Worm (Caenorhabditis elegans) whole organism, young adult: ENCODE data around the gene cex-2.

ENCODE experiments used
- B0261.1 ChIP-seq: sonication (generic microtip); optimal IDR thresholded peaks from 2 replicates; lab custom pipeline; 2016; ENCODE audit warnings: mild to moderate bottlenecking, missing genetic modification characterization, moderate library complexity, missing compliant biosample characterization
- F33H1.4 ChIP-seq: fragments of 200-800 bp; sonication (Bioruptor generic); IDR thresholded peaks from 2 replicates; pipeline ENCODE4 v1.3.6; 2022; ENCODE audit warnings: missing genetic modification reagents, missing genetic modification characterization, missing compliant biosample characterization
- F39B2.1 ChIP-seq: fragments of 200-800 bp; sonication (Bioruptor generic); IDR thresholded peaks from 2 replicates; pipeline ENCODE4 v1.3.6; 2022; ENCODE audit warnings: missing genetic modification reagents, missing genetic modification characterization, missing compliant biosample characterization
- F49E8.2 ChIP-seq: sonication (generic microtip); optimal IDR thresholded peaks from 3 replicates; lab custom pipeline; 2017; ENCODE audit warnings: missing genetic modification characterization, mild to moderate bottlenecking, missing compliant biosample characterization, antibody characterized with exemption, moderate library complexity; ENCODE audit not compliant: insufficient read depth
- F52B5.7 ChIP-seq: sonication (generic microtip); optimal IDR thresholded peaks from 2 replicates; lab custom pipeline; 2016; ENCODE audit warnings: mild to moderate bottlenecking, missing genetic modification characterization, missing compliant biosample characterization
- F57A8.1 ChIP-seq: fragments of 200-800 bp; sonication (Bioruptor generic); optimal IDR thresholded peaks from 2 replicates; lab custom pipeline; 2018; ENCODE audit warnings: mild to moderate bottlenecking, missing genetic modification characterization, moderate library complexity, missing compliant biosample characterization
- T07F8.4 ChIP-seq: sonication (generic microtip); optimal IDR thresholded peaks from 2 replicates; lab custom pipeline; 2016; ENCODE audit warnings: mild to moderate bottlenecking, missing genetic modification characterization, moderate library complexity, missing compliant biosample characterization
- T26A5.8 ChIP-seq: sonication (generic microtip); optimal IDR thresholded peaks from 2 replicates; lab custom pipeline; 2016; ENCODE audit warnings: missing genetic modification characterization, missing compliant biosample characterization
- Y56A3A.18 ChIP-seq: fragments of 200-800 bp; sonication (Bioruptor generic); IDR thresholded peaks from 2 replicates; pipeline ENCODE4 v1.3.6; 2022; ENCODE audit warnings: missing genetic modification reagents, missing genetic modification characterization, missing compliant biosample characterization
- Y95B8A.8 ChIP-seq: fragments of 200-800 bp; sonication (Bioruptor generic); IDR thresholded peaks from 2 replicates; pipeline ENCODE4 v1.3.6; 2022; ENCODE audit warnings: missing genetic modification reagents, missing genetic modification characterization, missing compliant biosample characterization
- atf-7 ChIP-seq: sonication (generic microtip); optimal IDR thresholded peaks from 2 replicates; lab custom pipeline; 2017; ENCODE audit warnings: mild to moderate bottlenecking, missing genetic modification characterization, missing compliant biosample characterization
- ceh-100 ChIP-seq: fragments of 200-800 bp; sonication (Bioruptor generic); IDR thresholded peaks from 2 replicates; pipeline ENCODE4 v1.3.6; 2022; ENCODE audit warnings: missing genetic modification reagents, missing genetic modification characterization, missing compliant biosample characterization
- ceh-58 ChIP-seq: fragments of 200-800 bp; sonication (Bioruptor generic); IDR thresholded peaks from 2 replicates; pipeline ENCODE4 v1.3.6; 2022; ENCODE audit warnings: missing genetic modification characterization, missing compliant biosample characterization
- chd-7 ChIP-seq: sonication (generic microtip); optimal IDR thresholded peaks from 2 replicates; lab custom pipeline; 2016; ENCODE audit warnings: mild to moderate bottlenecking, missing genetic modification characterization, moderate library complexity, missing compliant biosample characterization
- dox-1 ChIP-seq: fragments of 200-800 bp; sonication (Bioruptor generic); IDR thresholded peaks from 2 replicates; pipeline ENCODE4 v1.3.6; 2022; ENCODE audit warnings: missing genetic modification reagents, missing genetic modification characterization, missing compliant biosample characterization
- egrh-3 ChIP-seq: fragments of 200-800 bp; sonication (Bioruptor generic); IDR thresholded peaks from 2 replicates; pipeline ENCODE4 v1.3.6; 2022; ENCODE audit warnings: missing genetic modification reagents, missing genetic modification characterization, missing compliant biosample characterization
- him-1 ChIP-seq: sonication (generic microtip); optimal IDR thresholded peaks from 2 replicates; lab custom pipeline; 2016; ENCODE audit warnings: missing genotype, missing genetic modification reagents, missing genetic modification characterization, missing compliant biosample characterization
- lin-35 ChIP-seq, 3 experiments: fragments of 150-350 bp in 2 of 3; sonication (generic microtip) in 1 of 3; optimal IDR thresholded peaks; 2 replicates each; lab custom pipeline; 2014 to 2018; ENCODE audit warnings: missing biosample characterization in 3 of 3, missing genetic modification characterization in 3 of 3, missing genetic modification reagents in 3 of 3
- lin-54 ChIP-seq: fragments of 200-800 bp; sonication (Bioruptor generic); optimal IDR thresholded peaks from 2 replicates; lab custom pipeline; 2018; ENCODE audit warnings: mild to moderate bottlenecking, missing genetic modification characterization, missing compliant biosample characterization
- lsl-1 ChIP-seq: fragments of 200-800 bp; sonication (Bioruptor generic); optimal IDR thresholded peaks from 2 replicates; lab custom pipeline; 2018; ENCODE audit warnings: mild to moderate bottlenecking, missing genetic modification characterization, moderate library complexity, missing compliant biosample characterization
- lsy-27 ChIP-seq: sonication (generic microtip); optimal IDR thresholded peaks from 2 replicates; lab custom pipeline; 2017; ENCODE audit warnings: missing genetic modification characterization, mild to moderate bottlenecking, missing compliant biosample characterization, antibody characterized with exemption, missing genotype, borderline replicate concordance; ENCODE audit not compliant: insufficient read depth
- madf-3 ChIP-seq: fragments of 200-800 bp; sonication (Bioruptor generic); IDR thresholded peaks from 2 replicates; pipeline ENCODE4 v1.3.6; 2022; ENCODE audit warnings: missing genetic modification reagents, missing genetic modification characterization, missing compliant biosample characterization
- mxl-1 ChIP-seq: sonication (generic microtip); optimal IDR thresholded peaks from 2 replicates; lab custom pipeline; 2016; ENCODE audit warnings: missing genetic modification characterization, missing compliant biosample characterization
- nfyb-1 ChIP-seq: fragments of 200-800 bp; sonication (Bioruptor generic); IDR thresholded peaks from 2 replicates; pipeline ENCODE4 v1.3.6; 2022; ENCODE audit warnings: missing genetic modification reagents, missing genetic modification characterization, missing compliant biosample characterization
- nhr-120 ChIP-seq: fragments of 200-800 bp; sonication (Bioruptor generic); IDR thresholded peaks from 2 replicates; pipeline ENCODE4 v1.3.6; 2022; ENCODE audit warnings: missing genetic modification characterization, missing compliant biosample characterization
- nhr-27 ChIP-seq: fragments of 200-800 bp; sonication (Bioruptor generic); optimal IDR thresholded peaks from 2 replicates; lab custom pipeline; 2018; ENCODE audit warnings: mild to moderate bottlenecking, missing genetic modification characterization, moderate library complexity, missing compliant biosample characterization
- nhr-90 ChIP-seq: sonication (generic microtip); optimal IDR thresholded peaks from 2 replicates; lab custom pipeline; 2016; ENCODE audit warnings: missing genotype, mild to moderate bottlenecking, missing genetic modification characterization, missing compliant biosample characterization
- rcor-1 ChIP-seq: fragments of 200-800 bp; sonication (Bioruptor generic); IDR thresholded peaks from 2 replicates; pipeline ENCODE4 v1.3.6; 2022; ENCODE audit warnings: missing genetic modification reagents, missing genetic modification characterization, missing compliant biosample characterization
- sdz-38 ChIP-seq: sonication (generic microtip); optimal IDR thresholded peaks from 2 replicates; lab custom pipeline; 2016; ENCODE audit warnings: missing genotype, missing genetic modification characterization, missing compliant biosample characterization
- sea-2 ChIP-seq: fragments of 200-800 bp; sonication (Bioruptor generic); IDR thresholded peaks from 2 replicates; pipeline ENCODE4 v1.3.6; 2022; ENCODE audit warnings: missing genetic modification characterization, missing compliant biosample characterization
- snpc-3.4 ChIP-seq: sonication (generic microtip); optimal IDR thresholded peaks from 2 replicates; lab custom pipeline; 2017; ENCODE audit warnings: missing genetic modification characterization, mild to moderate bottlenecking, missing compliant biosample characterization, antibody characterized with exemption, moderate library complexity, missing genotype, missing genetic modification reagents
- snpc-4 ChIP-seq, 5 experiments: fragments of 150-350 bp in 1 of 5; sonication (generic microtip) in 4 of 5; optimal IDR thresholded peaks; 2 replicates each; lab custom pipeline; 2014 to 2018; ENCODE audit warnings: missing genetic modification characterization in 5 of 5, missing biosample characterization in 3 of 5, antibody characterized with exemption in 2 of 5, mild to moderate bottlenecking in 2 of 5, missing compliant biosample characterization in 2 of 5, missing genotype in 2 of 5, moderate library complexity in 2 of 5, missing genetic modification reagents in 1 of 5
- sptf-2 ChIP-seq: fragments of 200-800 bp; sonication (Bioruptor generic); optimal IDR thresholded peaks from 2 replicates; lab custom pipeline; 2018; ENCODE audit warnings: mild to moderate bottlenecking, missing genetic modification characterization, missing compliant biosample characterization
- tlf-1 ChIP-seq: fragments of 200-800 bp; sonication (Bioruptor generic); optimal IDR thresholded peaks from 2 replicates; lab custom pipeline; 2018; ENCODE audit warnings: mild to moderate bottlenecking, missing genetic modification characterization, missing compliant biosample characterization
- xnd-1 ChIP-seq: sonication (generic microtip); optimal IDR thresholded peaks from 2 replicates; lab custom pipeline; 2016; ENCODE audit warnings: missing genotype, missing genetic modification reagents, missing genetic modification characterization, missing compliant biosample characterization
- zfh-2 ChIP-seq: fragments of 200-800 bp; sonication (Bioruptor generic); conservative IDR thresholded peaks from 2 replicates; pipeline ENCODE4 v1.3.6; 2022; ENCODE audit warnings: missing genetic modification reagents, missing genetic modification characterization, missing compliant biosample characterization
- ztf-18 ChIP-seq: sonication (generic microtip); optimal IDR thresholded peaks from 2 replicates; lab custom pipeline; 2016; ENCODE audit warnings: missing genotype, mild to moderate bottlenecking, missing genetic modification characterization, missing compliant biosample characterization

cex-2 gene

DNA sequence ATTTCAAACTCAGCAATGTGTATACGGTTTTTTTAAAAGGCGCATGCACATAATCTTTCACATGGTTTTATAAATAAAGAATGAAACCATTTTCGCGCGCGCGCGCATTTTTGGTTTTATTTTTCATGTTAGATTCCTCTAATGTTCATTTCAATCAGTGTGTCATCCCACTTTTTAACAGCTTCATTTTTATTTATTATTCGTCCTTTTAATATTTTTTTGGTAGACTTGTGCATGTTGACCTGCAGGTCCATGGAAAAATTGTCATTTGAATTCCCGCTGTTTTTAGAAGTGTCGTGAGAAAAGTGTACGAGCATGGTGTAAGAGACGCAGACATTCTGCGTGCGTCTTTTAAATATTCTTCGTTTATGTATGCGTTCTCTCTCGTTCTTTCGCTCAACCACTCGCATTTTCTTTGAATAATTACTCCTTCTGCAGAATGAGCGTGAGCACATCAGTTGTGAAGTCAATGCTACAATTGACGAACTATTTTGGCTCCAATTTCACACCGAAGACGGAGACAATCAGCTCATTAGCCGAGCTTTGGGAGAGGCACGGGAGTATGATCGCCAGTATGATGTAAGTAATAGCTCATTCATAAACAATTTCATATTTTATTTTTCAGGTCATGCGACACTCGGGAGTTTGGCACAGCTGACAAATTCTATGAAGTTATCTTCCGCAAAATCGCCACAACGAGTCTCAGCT is 25.2 kb upstream of the cex-2 start, which contains the start of gene lin-5 (continued):
- TF ChIP-seq atf-7 (tag; lab: Kevin White, UChicago) (no peak), F57A8.1 (GFP tag; lab: Kevin White, UChicago) (no peak), F33H1.4 (GFP tag; lab: Robert Waterston, UW) (peak; percentile 91), chd-7 (tag; lab: Kevin White, UChicago) (no peak), B0261.1 (tag; lab: Kevin White, UChicago) (no peak), lsl-1 (GFP tag; lab: Kevin White, UChicago) (peak; percentile 93), egrh-3 (GFP tag; lab: Robert Waterston, UW) (no peak), F39B2.1 (GFP tag; lab: Robert Waterston, UW) (no peak), mxl-1 (no peak), ceh-100 (GFP tag; lab: Robert Waterston, UW) (no peak), him-1 (tag; lab: Kevin White, UChicago) (no peak), T26A5.8 (tag; lab: Kevin White, UChicago) (no peak), sea-2 (GFP tag; lab: Robert Waterston, UW) (no peak), lin-54 (GFP tag; lab: Kevin White, UChicago) (peak; percentile 92), tlf-1 (peak; percentile 78), F52B5.7 (tag; lab: Kevin White, UChicago) (no peak), nhr-90 (no peak), F49E8.2 (tag; lab: Kevin White, UChicago) (peak; percentile 77), sdz-38 (tag; lab: Kevin White, UChicago) (no peak), nfyb-1 (GFP tag; lab: Robert Waterston, UW) (0 out of 2 replicates have a peak, but pooled peaks have one; percentile 33), nhr-120 (GFP tag; lab: Robert Waterston, UW) (no peak), rcor-1 (GFP tag; lab: Robert Waterston, UW) (peak; percentile 74), snpc-3.4 (tag; lab: Kevin White, UChicago) (peak; percentile 82), lsy-27 (tag; lab: Kevin White, UChicago) (no peak), lin-35 (GFP tag; optimal IDR thresholded peaks at IDR 0.05; lab: Kevin White, UChicago) (peak in 2 of 3 experiments; percentile 19 to 74), ceh-58 (GFP tag; lab: Robert Waterston, UW) (no peak), T07F8.4 (tag; lab: Kevin White, UChicago) (no peak), ztf-18 (tag; lab: Kevin White, UChicago) (peak; percentile 1), zfh-2 (GFP tag; lab: Robert Waterston, UW) (no peak), dox-1 (GFP tag; lab: Robert Waterston, UW) (peak; percentile 76), nhr-27 (no peak), Y95B8A.8 (peak; percentile 69; the same call in 1 of the 2 replicates), sptf-2 (GFP tag; lab: Kevin White, UChicago) (no peak), snpc-4 (GFP tag; optimal IDR thresholded peaks at IDR 0.05; lab: Kevin White, UChicago) (no peak), snpc-4 (tag; optimal IDR thresholded peaks at IDR 0.05; lab: Kevin White, UChicago) (peak in 2 of 4 experiments; percentile 14 to 43), xnd-1 (peak; percentile 95), madf-3 (GFP tag; lab: Robert Waterston, UW) (0 out of 2 replicates have a peak, but pooled peaks have one; percentile 48), Y56A3A.18 (GFP tag; lab: Robert Waterston, UW) (no peak)
